Worm (Caenorhabditis elegans): ENCODE results near the gene msrp-6.

DNA sequence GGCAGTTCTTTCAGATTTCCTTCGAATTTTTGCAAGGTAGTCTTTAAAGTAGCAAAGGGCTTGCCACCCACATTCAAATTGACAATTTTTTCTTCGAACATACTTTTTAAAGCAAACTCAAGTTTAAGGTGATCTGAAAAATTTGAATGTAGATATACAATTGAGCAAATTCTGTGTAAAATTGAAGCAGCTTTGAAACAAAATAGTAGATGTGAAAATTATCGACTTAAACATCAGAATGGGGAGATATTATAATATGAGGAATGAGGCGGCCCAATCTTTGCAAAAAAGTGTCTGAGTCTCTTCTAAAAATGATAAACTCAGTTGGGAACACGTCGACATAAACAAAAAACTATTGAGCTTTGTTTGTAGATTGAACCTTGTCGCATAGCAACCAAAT lies 25.2 kb downstream of the msrp-6 start, which contains the start of gene F22E5.11:
- TF ChIP-seq snpc-4 (tag; optimal IDR thresholded peaks at IDR 0.05) (no peak), nhr-237 (tag; optimal IDR thresholded peaks at IDR 0.05) (no peak), nhr-42 (GFP tag; IDR thresholded peaks at IDR 0.05) (no peak), Y48G9A.11 (GFP tag; IDR thresholded peaks at IDR 0.05) (no peak)
